Worm (Caenorhabditis elegans) whole organism, L2 larva: ENCODE data around the gene ZK938.11.

Source experiments
- C34F6.9 ChIP-seq: fragments of 150-350 bp; optimal IDR thresholded peaks from 2 replicates; lab custom pipeline; 2014; ENCODE audit warnings: missing biosample characterization, missing genetic modification characterization
- F13H6.1 ChIP-seq: sonication (generic microtip); optimal IDR thresholded peaks from 2 replicates; lab custom pipeline; 2016; ENCODE audit warnings: missing genetic modification characterization, missing compliant biosample characterization
- R02D3.7 ChIP-seq: fragments of 150-350 bp; optimal IDR thresholded peaks from 2 replicates; lab custom pipeline; 2014; ENCODE audit warnings: missing biosample characterization, missing genetic modification characterization
- Y55F3AM.14 ChIP-seq: fragments of 200-800 bp; sonication (Bioruptor generic); optimal IDR thresholded peaks from 2 replicates; lab custom pipeline; 2018; ENCODE audit warnings: mild to moderate bottlenecking, missing genetic modification characterization, missing compliant biosample characterization
- ZK546.5 ChIP-seq: sonication (generic microtip); optimal IDR thresholded peaks from 2 replicates; lab custom pipeline; 2017; ENCODE audit warnings: missing biosample characterization, missing genetic modification characterization
- aly-2 ChIP-seq: fragments of 150-350 bp; optimal IDR thresholded peaks from 2 replicates; lab custom pipeline; 2014; ENCODE audit warnings: missing biosample characterization, missing genetic modification characterization
- ama-1 ChIP-seq: fragments of 150-350 bp; optimal IDR thresholded peaks from 2 replicates; lab custom pipeline; 2018; ENCODE audit warnings: inconsistent platforms
- blmp-1 ChIP-seq: sonication (generic microtip); optimal IDR thresholded peaks from 2 replicates; lab custom pipeline; 2017; ENCODE audit warnings: missing genetic modification characterization, mild to moderate bottlenecking, missing compliant biosample characterization, antibody characterized with exemption, moderate library complexity; ENCODE audit not compliant: insufficient read depth
- ceh-82 ChIP-seq: fragments of 150-350 bp; optimal IDR thresholded peaks from 2 replicates; lab custom pipeline; 2014; ENCODE audit warnings: missing biosample characterization, missing genetic modification characterization
- crh-2 ChIP-seq: sonication (generic microtip); optimal IDR thresholded peaks from 2 replicates; lab custom pipeline; 2017; ENCODE audit warnings: missing biosample characterization, missing genetic modification characterization
- dmd-4 ChIP-seq: sonication (generic microtip); optimal IDR thresholded peaks from 2 replicates; lab custom pipeline; 2017; ENCODE audit warnings: missing biosample characterization, missing genetic modification characterization
- egl-27 ChIP-seq: sonication (generic microtip); optimal IDR thresholded peaks from 3 replicates; lab custom pipeline; 2017; ENCODE audit warnings: missing biosample characterization, missing genetic modification reagents, missing genetic modification characterization
- elt-1 ChIP-seq: fragments of 150-350 bp; optimal IDR thresholded peaks from 2 replicates; lab custom pipeline; 2014; ENCODE audit warnings: missing biosample characterization, missing genetic modification characterization
- fos-1 ChIP-seq: fragments of 150-350 bp; optimal IDR thresholded peaks from 2 replicates; lab custom pipeline; 2014; ENCODE audit warnings: missing biosample characterization, missing genetic modification characterization
- gmeb-1 ChIP-seq: fragments of 150-350 bp; optimal IDR thresholded peaks from 2 replicates; lab custom pipeline; 2014; ENCODE audit warnings: missing biosample characterization, missing genetic modification characterization
- lin-13 ChIP-seq: fragments of 150-350 bp; optimal IDR thresholded peaks from 2 replicates; lab custom pipeline; 2014; ENCODE audit warnings: missing biosample characterization, missing genetic modification reagents, missing genetic modification characterization
- lin-39 ChIP-seq: fragments of 150-350 bp; optimal IDR thresholded peaks from 2 replicates; lab custom pipeline; 2014; ENCODE audit warnings: missing biosample characterization, missing genetic modification reagents, missing genetic modification characterization
- lsy-2 ChIP-seq, 2 experiments: fragments of 150-350 bp in 1 of 2; sonication (generic microtip) in 1 of 2; optimal IDR thresholded peaks; 2 replicates each; lab custom pipeline; 2014 to 2017; ENCODE audit warnings: missing biosample characterization in 2 of 2, missing genetic modification characterization in 2 of 2
- mab-5 ChIP-seq: fragments of 150-350 bp; optimal IDR thresholded peaks from 2 replicates; lab custom pipeline; 2014; ENCODE audit warnings: missing biosample characterization, missing genetic modification characterization
- mdl-1 ChIP-seq, 2 experiments: fragments of 150-350 bp in 1 of 2; sonication (generic microtip) in 1 of 2; optimal IDR thresholded peaks; 2 replicates each; lab custom pipeline; 2017; ENCODE audit warnings: missing biosample characterization in 2 of 2, missing genetic modification characterization in 2 of 2
- nhr-11 ChIP-seq: fragments of 150-350 bp; optimal IDR thresholded peaks from 2 replicates; lab custom pipeline; 2014; ENCODE audit warnings: missing biosample characterization, missing genetic modification characterization
- nhr-12 ChIP-seq: fragments of 150-350 bp; optimal IDR thresholded peaks from 2 replicates; lab custom pipeline; 2014; ENCODE audit warnings: missing biosample characterization, missing genetic modification characterization
- nhr-129 ChIP-seq: fragments of 150-350 bp; optimal IDR thresholded peaks from 2 replicates; lab custom pipeline; 2014; ENCODE audit warnings: missing biosample characterization, missing genetic modification characterization
- nhr-21 ChIP-seq: fragments of 150-350 bp; optimal IDR thresholded peaks from 2 replicates; lab custom pipeline; 2014; ENCODE audit warnings: missing biosample characterization, missing genetic modification characterization
- nhr-23 ChIP-seq: fragments of 150-350 bp; optimal IDR thresholded peaks from 2 replicates; lab custom pipeline; 2014; ENCODE audit warnings: missing biosample characterization, missing genetic modification reagents, missing genetic modification characterization
- nhr-237 ChIP-seq: fragments of 150-350 bp; optimal IDR thresholded peaks from 2 replicates; lab custom pipeline; 2014; ENCODE audit warnings: missing biosample characterization, missing genetic modification characterization
- sem-4 ChIP-seq: fragments of 150-350 bp; optimal IDR thresholded peaks from 2 replicates; lab custom pipeline; 2014; ENCODE audit warnings: missing biosample characterization, missing genetic modification reagents, missing genetic modification characterization
- skn-1 ChIP-seq: sonication (generic microtip); optimal IDR thresholded peaks from 2 replicates; lab custom pipeline; 2017; ENCODE audit warnings: missing biosample characterization, missing genetic modification characterization
- sma-3 ChIP-seq: sonication (generic microtip); optimal IDR thresholded peaks from 2 replicates; lab custom pipeline; 2016; ENCODE audit warnings: missing genetic modification reagents, missing genetic modification characterization, missing compliant biosample characterization
- sma-9 ChIP-seq, 2 experiments: fragments of 150-350 bp in 1 of 2; sonication (generic microtip) in 1 of 2; optimal IDR thresholded peaks; 2 replicates each; lab custom pipeline; 2014 to 2016; ENCODE audit warnings: missing genetic modification characterization in 2 of 2, mild to moderate bottlenecking in 1 of 2, missing biosample characterization in 1 of 2, missing compliant biosample characterization in 1 of 2, missing genetic modification reagents in 1 of 2, moderate library complexity in 1 of 2
- snpc-4 ChIP-seq: fragments of 150-350 bp; optimal IDR thresholded peaks from 2 replicates; lab custom pipeline; 2014; ENCODE audit warnings: missing biosample characterization, missing genetic modification characterization
- unc-55 ChIP-seq: fragments of 150-350 bp; sonication (generic microtip); optimal IDR thresholded peaks from 3 replicates; lab custom pipeline; 2014; ENCODE audit warnings: missing biosample characterization, missing genetic modification reagents, missing genetic modification characterization
- zag-1 ChIP-seq: fragments of 150-350 bp; optimal IDR thresholded peaks from 2 replicates; lab custom pipeline; 2014; ENCODE audit warnings: missing biosample characterization, missing genetic modification characterization
- ztf-1 ChIP-seq: fragments of 200-800 bp; sonication (Bioruptor generic); conservative IDR thresholded peaks from 2 replicates; pipeline ENCODE4 v1.3.6; 2022; ENCODE audit warnings: missing genetic modification characterization, missing compliant biosample characterization
- ztf-11 ChIP-seq: sonication (generic microtip); optimal IDR thresholded peaks from 2 replicates; lab custom pipeline; 2017; ENCODE audit warnings: missing biosample characterization, missing genetic modification characterization
- ztf-4 ChIP-seq: fragments of 150-350 bp; optimal IDR thresholded peaks from 2 replicates; lab custom pipeline; 2014; ENCODE audit warnings: missing biosample characterization, missing genetic modification characterization

Gene ZK938.11

ce11 chrII:9807519-9807972 lies 32.7 kb downstream of the ZK938.11 start, which contains the start of gene cyp-13A8:
cyp-13A8 (minus strand) TSS chrII:9807569.
- TF ChIP-seq nhr-237 (tag; lab: Kevin White, UChicago) (no peak), ZK546.5 (tag; lab: Kevin White, UChicago) (no peak), nhr-12 (tag; lab: Kevin White, UChicago) (no peak), egl-27 (tag; lab: Kevin White, UChicago) (no peak), nhr-129 (tag; lab: Kevin White, UChicago) (peak; percentile 39), ztf-1 (GFP tag; lab: Robert Waterston, UW) (no peak), snpc-4 (tag; lab: Kevin White, UChicago) (no peak), mab-5 (tag; lab: Kevin White, UChicago) (no peak), crh-2 (tag; lab: Kevin White, UChicago) (peak; percentile 39), fos-1 (tag; lab: Kevin White, UChicago) (peak; percentile 94), sma-9 (GFP tag; optimal IDR thresholded peaks at IDR 0.05; lab: Kevin White, UChicago) (peak; percentile 90), sma-9 (tag; optimal IDR thresholded peaks at IDR 0.05; lab: Kevin White, UChicago) (no peak)

- TF ChIP-seq lin-39 = no peak
- no peak for TF ChIP-seq R02D3.7 (tag; lab: Kevin White, UChicago)
- no peak for TF ChIP-seq fos-1 (tag; lab: Kevin White, UChicago)
- TF ChIP-seq, all 48 proteins: peak for 0
Observed at ce11 chrII:9803320-9803719, 36.9 kb downstream of the ZK938.11 start, which contains the start of gene cyp-13A7. cyp-13A7 (plus strand) TSS chrII:9803620.

DNA sequence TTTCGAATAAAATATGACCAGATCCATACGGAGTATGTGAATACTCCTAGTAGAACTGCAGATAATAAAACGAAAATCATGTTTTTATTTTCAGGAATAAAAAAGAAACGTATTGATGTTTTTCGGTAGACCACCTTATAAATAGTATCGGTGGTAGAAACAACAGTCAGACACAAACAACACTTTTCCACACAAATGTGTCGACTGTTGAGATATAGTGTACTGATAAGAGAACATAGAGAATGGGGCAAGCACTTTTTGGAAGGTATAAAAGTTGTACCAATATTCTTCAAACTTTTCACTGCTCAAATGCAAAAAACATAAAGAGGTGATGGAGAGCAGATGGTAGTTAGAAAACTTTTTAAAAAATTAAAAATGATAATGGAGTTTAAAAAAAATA lies 37.6 kb downstream of the ZK938.11 start, which contains the start of gene cyp-13A6:
cyp-13A6 (minus strand) TSS at position 180 of the 400 bp plus-strand sequence.
- peak; percentile 62 for TF ChIP-seq fos-1 (tag; lab: Kevin White, UChicago)
- TF ChIP-seq elt-1 (tag; lab: Kevin White, UChicago) = no peak
- TF ChIP-seq lin-13 = no peak
- no peak for TF ChIP-seq ama-1 (lab: Kevin White, UChicago)
- TF ChIP-seq sma-3 = no peak
- TF ChIP-seq aly-2 (tag; lab: Kevin White, UChicago) = no peak
- no peak for TF ChIP-seq ceh-82

DNA sequence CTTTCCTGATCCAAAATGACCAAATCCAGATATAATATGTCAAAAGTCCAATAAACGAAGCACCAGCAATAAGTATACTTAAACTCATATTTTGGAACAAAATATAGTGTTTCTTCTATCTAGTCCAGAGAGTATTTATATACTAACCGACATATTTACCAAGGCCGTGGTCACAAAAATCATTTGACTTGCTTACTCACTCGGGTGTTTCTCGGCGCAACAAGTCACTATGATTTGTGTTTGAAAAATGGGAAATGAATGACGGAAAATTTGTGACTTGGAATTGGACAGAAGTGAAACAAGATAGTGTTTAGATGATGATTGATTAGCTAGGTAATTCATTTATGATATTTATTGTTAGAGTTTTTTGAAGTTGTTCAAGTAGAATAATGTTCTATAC lies 40.0 kb downstream of the ZK938.11 start, which contains the start of gene cyp-13A5:
cyp-13A5 (minus strand) TSS at position 112 of the 400 bp plus-strand sequence.
- TF ChIP-seq lin-39 = no peak
- TF ChIP-seq ceh-82 = no peak
- TF ChIP-seq nhr-129 (tag; lab: Kevin White, UChicago) = peak; percentile 53
- no peak for TF ChIP-seq blmp-1 (tag; lab: Kevin White, UChicago)
- no peak for TF ChIP-seq nhr-21
- TF ChIP-seq sma-9 (GFP tag; optimal IDR thresholded peaks at IDR 0.05; lab: Kevin White, UChicago) = peak; percentile 68
- no peak for TF ChIP-seq sma-9 (tag; optimal IDR thresholded peaks at IDR 0.05; lab: Kevin White, UChicago)
- peak; percentile 68 for TF ChIP-seq sma-3
- no peak for TF ChIP-seq C34F6.9 (tag; lab: Kevin White, UChicago)
- TF ChIP-seq fos-1 (tag; lab: Kevin White, UChicago) = peak; percentile 92

ce11 chrII:9797664-9798063 lies 42.5 kb downstream of the ZK938.11 start, which contains the start of gene cyp-13A4:
cyp-13A4 (minus strand) TSS chrII:9797740.
- peak; percentile 10 for TF ChIP-seq fos-1 (tag; lab: Kevin White, UChicago)
- no peak for TF ChIP-seq lsy-2 (tag; optimal IDR thresholded peaks at IDR 0.05; lab: Kevin White, UChicago)
- TF ChIP-seq sem-4 (tag; lab: Kevin White, UChicago) = no peak
- TF ChIP-seq unc-55 (GFP tag; lab: Kevin White, UChicago) = no peak
- TF ChIP-seq ztf-4 (tag; lab: Kevin White, UChicago) = no peak
- peak; percentile 15 for TF ChIP-seq sma-9 (GFP tag; optimal IDR thresholded peaks at IDR 0.05; lab: Kevin White, UChicago)
- no peak for TF ChIP-seq sma-9 (tag; optimal IDR thresholded peaks at IDR 0.05; lab: Kevin White, UChicago)

ce11 chrII:9793197-9793596 lies 47.0 kb downstream of the ZK938.11 start, which contains the start of gene cyp-13A3:
cyp-13A3 (minus strand) TSS chrII:9793297.
- no peak for TF ChIP-seq nhr-11 (tag; lab: Kevin White, UChicago)
- TF ChIP-seq skn-1 (tag; lab: Kevin White, UChicago) = no peak
- TF ChIP-seq ztf-11 (tag; lab: Kevin White, UChicago) = no peak
- TF ChIP-seq elt-1 (tag; lab: Kevin White, UChicago) = no peak
- TF ChIP-seq Y55F3AM.14 = no peak
- TF ChIP-seq ceh-82 = no peak
- TF ChIP-seq mdl-1 (tag; optimal IDR thresholded peaks at IDR 0.05; lab: Kevin White, UChicago) = no peak
- TF ChIP-seq dmd-4 (tag; lab: Kevin White, UChicago) = no peak
- no peak for TF ChIP-seq sma-9 (GFP tag; optimal IDR thresholded peaks at IDR 0.05; lab: Kevin White, UChicago)
- TF ChIP-seq sma-9 (tag; optimal IDR thresholded peaks at IDR 0.05; lab: Kevin White, UChicago) = no peak
- no peak for TF ChIP-seq gmeb-1
- no peak for TF ChIP-seq nhr-23
- TF ChIP-seq zag-1 = no peak
- no peak for TF ChIP-seq F13H6.1 (tag; lab: Kevin White, UChicago)
- TF ChIP-seq, all 48 proteins: peak for 0
